Worm (Caenorhabditis elegans) whole organism, L4 larva: Measurements from ENCODE around the gene ZK185.5.

Source experiments
- F10B5.3 ChIP-seq: sonication (generic microtip); optimal IDR thresholded peaks from 2 replicates; lab custom pipeline; 2016; ENCODE audit warnings: mild to moderate bottlenecking, missing genetic modification characterization, missing compliant biosample characterization
- F26F4.8 ChIP-seq: fragments of 200-800 bp; sonication (Bioruptor generic); conservative IDR thresholded peaks from 2 replicates; pipeline ENCODE4 v1.3.6; 2022; ENCODE audit warnings: missing genetic modification characterization, missing compliant biosample characterization
- F49E8.2 ChIP-seq: sonication (generic microtip); optimal IDR thresholded peaks from 2 replicates; lab custom pipeline; 2016; ENCODE audit warnings: missing compliant biosample characterization, mild to moderate bottlenecking, missing genetic modification characterization, borderline replicate concordance
- Y105C5A.15 ChIP-seq: fragments of 200-800 bp; sonication (Bioruptor generic); IDR thresholded peaks from 2 replicates; pipeline ENCODE4 v1.3.6; 2022; ENCODE audit warnings: missing genetic modification characterization, missing compliant biosample characterization
- ZK337.2 ChIP-seq: fragments of 200-800 bp; sonication (Bioruptor generic); IDR thresholded peaks from 2 replicates; pipeline ENCODE4 v1.3.6; 2022; ENCODE audit warnings: missing genetic modification reagents, missing genetic modification characterization, missing compliant biosample characterization
- ZK546.5 ChIP-seq, 2 experiments: sonication (generic microtip); optimal IDR thresholded peaks; 2 replicates each; lab custom pipeline; 2017; ENCODE audit warnings: missing biosample characterization in 2 of 2, missing genetic modification characterization in 2 of 2
- aha-1 ChIP-seq: fragments of 150-350 bp; peaks from one replicate; lab custom pipeline; 2014; ENCODE audit warnings: missing biosample characterization, missing genetic modification characterization
- aly-2 ChIP-seq: sonication (generic microtip); optimal IDR thresholded peaks from 2 replicates; lab custom pipeline; 2018; ENCODE audit warnings: missing biosample characterization, missing genetic modification characterization
- arid-1 ChIP-seq: fragments of 200-800 bp; sonication (Bioruptor generic); conservative IDR thresholded peaks from 2 replicates; pipeline ENCODE4 v1.3.6; 2022; ENCODE audit warnings: missing genetic modification reagents, missing genetic modification characterization, missing compliant biosample characterization
- ceh-20 ChIP-seq: fragments of 200-800 bp; sonication (Bioruptor generic); IDR thresholded peaks from 2 replicates; pipeline ENCODE4 v1.3.6; 2022; ENCODE audit warnings: missing genetic modification reagents, missing genetic modification characterization, missing compliant biosample characterization
- ceh-62 ChIP-seq: sonication (generic microtip); optimal IDR thresholded peaks from 2 replicates; lab custom pipeline; 2017; ENCODE audit warnings: missing biosample characterization, missing genetic modification characterization
- cey-2 ChIP-seq: sonication (generic microtip); optimal IDR thresholded peaks from 3 replicates; lab custom pipeline; 2017; ENCODE audit warnings: missing genetic modification characterization, mild to moderate bottlenecking, missing compliant biosample characterization, antibody characterized with exemption, borderline replicate concordance; ENCODE audit not compliant: insufficient read depth
- daf-19 ChIP-seq: fragments of 200-800 bp; sonication (Bioruptor generic); conservative IDR thresholded peaks from 2 replicates; pipeline ENCODE4 v1.3.6; 2022; ENCODE audit warnings: missing genetic modification characterization, missing compliant biosample characterization
- dmd-9 ChIP-seq: fragments of 200-800 bp; sonication (Bioruptor generic); IDR thresholded peaks from 2 replicates; pipeline ENCODE4 v1.3.6; 2022; ENCODE audit warnings: missing genetic modification reagents, missing genetic modification characterization, missing compliant biosample characterization
- duxl-1 ChIP-seq: sonication (generic microtip); optimal IDR thresholded peaks from 2 replicates; lab custom pipeline; 2016; ENCODE audit warnings: mild to moderate bottlenecking, missing genetic modification characterization, moderate library complexity, missing compliant biosample characterization; ENCODE audit not compliant: poor library complexity
- dve-1 ChIP-seq: sonication (generic microtip); optimal IDR thresholded peaks from 2 replicates; lab custom pipeline; 2017; ENCODE audit warnings: antibody characterized with exemption, mild to moderate bottlenecking, missing genetic modification characterization, missing compliant biosample characterization; ENCODE audit not compliant: insufficient read depth
- fkh-10 ChIP-seq: fragments of 150-350 bp; optimal IDR thresholded peaks from 2 replicates; lab custom pipeline; 2014; ENCODE audit warnings: missing biosample characterization, missing genetic modification reagents, missing genetic modification characterization
- fos-1 ChIP-seq: fragments of 150-350 bp; optimal IDR thresholded peaks from 2 replicates; lab custom pipeline; 2014; ENCODE audit warnings: missing biosample characterization, missing genetic modification characterization
- gei-8 ChIP-seq: fragments of 200-800 bp; sonication (Bioruptor generic); optimal IDR thresholded peaks from 2 replicates; lab custom pipeline; 2018; ENCODE audit warnings: mild to moderate bottlenecking, missing genetic modification characterization, missing compliant biosample characterization
- hlh-11 ChIP-seq: fragments of 200-800 bp; sonication (Bioruptor generic); optimal IDR thresholded peaks from 2 replicates; lab custom pipeline; 2018; ENCODE audit warnings: mild to moderate bottlenecking, missing genetic modification characterization, missing compliant biosample characterization
- hlh-30 ChIP-seq: sonication (generic microtip); optimal IDR thresholded peaks from 2 replicates; lab custom pipeline; 2017; ENCODE audit warnings: antibody characterized with exemption, mild to moderate bottlenecking, missing genetic modification characterization, missing compliant biosample characterization; ENCODE audit not compliant: insufficient read depth
- jun-1 ChIP-seq: fragments of 150-350 bp; optimal IDR thresholded peaks from 2 replicates; lab custom pipeline; 2014; ENCODE audit warnings: missing biosample characterization, missing genetic modification reagents, missing genetic modification characterization
- lin-1 ChIP-seq: fragments of 200-800 bp; sonication (Bioruptor generic); IDR thresholded peaks from 2 replicates; pipeline ENCODE4 v1.3.6; 2022; ENCODE audit warnings: missing genetic modification reagents, missing genetic modification characterization, missing compliant biosample characterization
- lin-38 ChIP-seq: fragments of 200-800 bp; sonication (Bioruptor generic); IDR thresholded peaks from 2 replicates; pipeline ENCODE4 v1.3.6; 2022; ENCODE audit warnings: missing genetic modification reagents, missing genetic modification characterization, missing compliant biosample characterization
- lin-39 ChIP-seq: fragments of 150-350 bp; optimal IDR thresholded peaks from 2 replicates; lab custom pipeline; 2014; ENCODE audit warnings: missing biosample characterization, missing genetic modification reagents, missing genetic modification characterization
- mdl-1 ChIP-seq, 2 experiments: fragments of 150-350 bp in 1 of 2; sonication (generic microtip) in 1 of 2; optimal IDR thresholded peaks; 2 replicates each; lab custom pipeline; 2014 to 2017; ENCODE audit warnings: missing biosample characterization in 2 of 2, missing genetic modification characterization in 2 of 2
- mep-1 ChIP-seq: fragments of 150-350 bp; sonication (generic microtip); optimal IDR thresholded peaks from 3 replicates; lab custom pipeline; 2014; ENCODE audit warnings: missing biosample characterization, missing genetic modification characterization
- mes-2 ChIP-seq: sonication (generic microtip); optimal IDR thresholded peaks from 2 replicates; lab custom pipeline; 2016; ENCODE audit warnings: missing genotype, mild to moderate bottlenecking, missing genetic modification characterization, missing compliant biosample characterization; ENCODE audit not compliant: poor library complexity, severe bottlenecking
- mxl-3 ChIP-seq: fragments of 200-800 bp; sonication (Bioruptor generic); optimal IDR thresholded peaks from 2 replicates; lab custom pipeline; 2018; ENCODE audit warnings: mild to moderate bottlenecking, missing genetic modification characterization, missing compliant biosample characterization
- nhr-10 ChIP-seq: fragments of 150-350 bp; optimal IDR thresholded peaks from 2 replicates; lab custom pipeline; 2014; ENCODE audit warnings: missing biosample characterization, missing genetic modification characterization
- nhr-111 ChIP-seq: fragments of 200-800 bp; sonication (Bioruptor generic); optimal IDR thresholded peaks from 2 replicates; lab custom pipeline; 2018; ENCODE audit warnings: mild to moderate bottlenecking, missing genetic modification characterization, missing compliant biosample characterization
- nhr-25 ChIP-seq: sonication (generic microtip); optimal IDR thresholded peaks from 2 replicates; lab custom pipeline; 2017; ENCODE audit warnings: missing genetic modification characterization, mild to moderate bottlenecking, missing compliant biosample characterization, antibody characterized with exemption, moderate library complexity, borderline replicate concordance; ENCODE audit not compliant: insufficient read depth
- nhr-42 ChIP-seq: fragments of 200-800 bp; sonication (Bioruptor generic); IDR thresholded peaks from 2 replicates; pipeline ENCODE4 v1.3.6; 2022; ENCODE audit warnings: missing genetic modification characterization, missing compliant biosample characterization
- nhr-6 ChIP-seq: fragments of 150-350 bp; optimal IDR thresholded peaks from 2 replicates; lab custom pipeline; 2014; ENCODE audit warnings: missing biosample characterization, missing genetic modification characterization
- php-3 ChIP-seq: fragments of 200-800 bp; sonication (Bioruptor generic); IDR thresholded peaks from 2 replicates; pipeline ENCODE4 v1.3.6; 2022; ENCODE audit warnings: missing genetic modification reagents, missing genetic modification characterization, missing compliant biosample characterization
- pqm-1 ChIP-seq: sonication (generic microtip); optimal IDR thresholded peaks from 2 replicates; lab custom pipeline; 2017; ENCODE audit warnings: missing biosample characterization, missing genetic modification characterization
- rbr-2 ChIP-seq: sonication (generic microtip); optimal IDR thresholded peaks from 2 replicates; lab custom pipeline; 2016; ENCODE audit warnings: missing genotype, missing genetic modification characterization, missing compliant biosample characterization
- set-16 ChIP-seq: fragments of 200-800 bp; sonication (Bioruptor generic); IDR thresholded peaks from 2 replicates; pipeline ENCODE4 v1.3.6; 2022; ENCODE audit warnings: missing genetic modification reagents, missing genetic modification characterization, missing compliant biosample characterization
- spr-3 ChIP-seq: fragments of 200-800 bp; sonication (Bioruptor generic); optimal IDR thresholded peaks from 2 replicates; lab custom pipeline; 2018; ENCODE audit warnings: mild to moderate bottlenecking, missing genetic modification characterization, missing compliant biosample characterization
- tag-97 ChIP-seq: fragments of 200-800 bp; sonication (Bioruptor generic); IDR thresholded peaks from 2 replicates; pipeline ENCODE4 v1.3.6; 2022; ENCODE audit warnings: missing genetic modification characterization, missing compliant biosample characterization
- unc-62 ChIP-seq, 3 experiments: fragments of 150-350 bp in 1 of 3; sonication (generic microtip); optimal IDR thresholded peaks in 2 of 3; peaks in 1 of 3; 1 replicate in 1 of 3; 2 replicates in 2 of 3; lab custom pipeline; 2014 to 2017; ENCODE audit warnings: missing biosample characterization in 3 of 3, missing genetic modification characterization in 3 of 3, missing genetic modification reagents in 3 of 3, missing genotype in 1 of 3
- zip-2 ChIP-seq: fragments of 150-350 bp; optimal IDR thresholded peaks from 2 replicates; lab custom pipeline; 2014; ENCODE audit warnings: missing biosample characterization, missing genetic modification characterization
- ztf-7 ChIP-seq: fragments of 150-350 bp; optimal IDR thresholded peaks from 2 replicates; lab custom pipeline; 2014; ENCODE audit warnings: missing biosample characterization, missing genetic modification characterization

ZK185.5 gene

DNA sequence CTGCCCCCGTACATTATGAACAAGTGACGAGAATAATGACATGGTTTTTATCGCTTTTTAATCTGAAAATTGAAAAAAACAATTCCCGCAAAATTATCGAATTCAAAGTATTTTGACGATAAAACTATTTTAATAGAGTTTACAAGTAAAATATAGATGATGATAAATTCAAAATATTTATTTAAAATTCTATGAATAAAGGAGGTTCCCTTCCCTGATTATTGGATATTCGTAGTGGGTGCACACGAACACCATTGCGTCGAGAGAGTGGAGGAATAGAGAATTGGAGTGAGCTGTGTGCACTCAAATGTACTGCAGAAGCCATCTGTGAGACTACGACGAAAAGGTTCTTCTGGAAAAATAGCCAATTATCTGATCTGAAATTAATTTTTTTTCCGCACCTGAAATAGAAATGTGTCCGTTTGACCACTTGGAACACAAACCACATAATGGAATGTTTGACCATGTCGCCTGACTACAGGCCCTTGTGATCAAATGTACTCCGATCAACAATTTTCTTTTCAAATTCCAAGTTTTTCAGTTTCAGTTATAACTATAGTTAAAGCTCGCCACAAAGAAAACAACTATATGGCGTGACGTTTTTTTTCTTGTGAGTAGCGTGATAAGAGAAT, 34.3 kb downstream of the ZK185.5 start, which contains the start of the genes rfth-1 and ZK180.8 (continued):
- TF ChIP-seq gei-8 (GFP tag; lab: Kevin White, UChicago) (peak; percentile 2), nhr-10 (tag; lab: Kevin White, UChicago) (no peak), ztf-7 (tag; lab: Kevin White, UChicago) (no peak), rbr-2 (tag; lab: Kevin White, UChicago) (no peak), mep-1 (tag; lab: Kevin White, UChicago) (no peak), Y105C5A.15 (no peak), fkh-10 (no peak), hlh-30 (peak; percentile 61), ZK337.2 (GFP tag; lab: Robert Waterston, UW) (no peak), jun-1 (tag; lab: Kevin White, UChicago) (no peak), hlh-11 (peak; percentile 18), lin-38 (GFP tag; lab: Robert Waterston, UW) (no peak; the same call in none of the 2 replicates), F26F4.8 (GFP tag; lab: Robert Waterston, UW) (no peak), lin-39 (no peak), nhr-6 (no peak), mxl-3 (GFP tag; lab: Kevin White, UChicago) (no peak), php-3 (GFP tag; lab: Robert Waterston, UW) (no peak), arid-1 (no peak), dmd-9 (GFP tag; lab: Robert Waterston, UW) (no peak), daf-19 (GFP tag; lab: Robert Waterston, UW) (no peak), fos-1 (tag; lab: Kevin White, UChicago) (no peak), pqm-1 (tag; lab: Kevin White, UChicago) (no peak), mdl-1 (tag; optimal IDR thresholded peaks at IDR 0.05; lab: Kevin White, UChicago) (no peak), lin-1 (no peak), nhr-25 (tag; lab: Kevin White, UChicago) (no peak), F10B5.3 (tag; lab: Kevin White, UChicago) (no peak), zip-2 (tag; lab: Kevin White, UChicago) (no peak), unc-62 (GFP tag; optimal IDR thresholded peaks at IDR 0.05 in 1 of 2; lab: Kevin White, UChicago) (no peak), unc-62 (tag; optimal IDR thresholded peaks at IDR 0.05; lab: Kevin White, UChicago) (no peak), spr-3 (GFP tag; lab: Kevin White, UChicago) (no peak), dve-1 (tag; lab: Kevin White, UChicago) (peak; percentile 24), set-16 (GFP tag; lab: Robert Waterston, UW) (no peak), mes-2 (tag; lab: Kevin White, UChicago) (peak; percentile 10), ceh-20 (GFP tag; lab: Robert Waterston, UW) (no peak), nhr-42 (GFP tag; lab: Robert Waterston, UW) (peak; percentile 50; the same call in 1 of the 2 replicates), nhr-111 (GFP tag; lab: Kevin White, UChicago) (no peak), cey-2 (no peak), ceh-62 (tag; lab: Kevin White, UChicago) (no peak), ZK546.5 (tag; optimal IDR thresholded peaks at IDR 0.05; lab: Kevin White, UChicago) (no peak), tag-97 (GFP tag; lab: Robert Waterston, UW) (no peak), F49E8.2 (no peak), aly-2 (tag; lab: Kevin White, UChicago) (no peak), aha-1 (tag; lab: Kevin White, UChicago) (no peak), duxl-1 (no peak)
